Fruit fly (Drosophila melanogaster): ENCODE data around the gene GstD3.

DNA sequence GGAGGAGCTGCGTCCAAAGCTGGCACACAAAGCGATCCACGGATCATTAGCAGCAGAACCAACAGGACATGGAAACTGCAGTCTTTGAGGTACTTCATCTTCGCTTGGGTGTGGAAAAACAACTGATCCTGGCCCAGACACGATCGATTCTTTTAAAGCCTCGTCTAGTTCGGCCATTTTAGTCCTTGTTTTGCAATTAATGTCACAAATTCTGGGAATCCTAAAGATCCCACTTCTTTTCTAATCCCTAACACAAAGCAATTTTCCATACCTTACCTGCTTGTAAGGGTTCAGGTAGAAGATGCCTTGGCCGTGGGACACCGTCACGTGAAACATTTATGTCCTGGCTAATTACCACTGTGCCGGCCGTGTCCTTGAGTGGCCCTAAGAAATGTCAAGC lies 9.7 kb downstream of the GstD3 start, which contains the start of gene CG10035:
- TF ChIP-seq psq (optimal IDR thresholded peaks at IDR 0.05) (no peak), h (optimal IDR thresholded peaks at IDR 0.05) (no peak), Myc (optimal IDR thresholded peaks at IDR 0.05) (no peak), insv (optimal IDR thresholded peaks at IDR 0.05) (no peak), Sin3A (optimal IDR thresholded peaks at IDR 0.05) (no peak)

Measured in Kc167 (cell line).